Worm (Caenorhabditis elegans): ENCODE results near the gene C46F11.6.

C46F11.6 gene

ce11 chrIII:3630337-3630736, 39.9 kb downstream of the C46F11.6 start, which contains the start of gene mrps-31 (continued):
- TF ChIP-seq swsn-7 (tag; optimal IDR thresholded peaks at IDR 0.05) (peak; percentile 52), hlh-4 (tag; optimal IDR thresholded peaks at IDR 0.05) (no peak), dsc-1 (tag; optimal IDR thresholded peaks at IDR 0.05) (peak; percentile 34), pqm-1 (tag; optimal IDR thresholded peaks at IDR 0.05) (peak; percentile 58), sox-4 (tag; optimal IDR thresholded peaks at IDR 0.05) (no peak), fkh-10 (GFP tag; optimal IDR thresholded peaks at IDR 0.05) (no peak), nhr-85 (tag) (no peak), grh-1 (GFP tag; IDR thresholded peaks at IDR 0.05) (no peak), F16B12.6 (tag; optimal IDR thresholded peaks at IDR 0.05) (peak; percentile 37), ceh-82 (tag; optimal IDR thresholded peaks at IDR 0.05) (peak in 1 of 3 experiments; percentile 71), sptf-1 (tag; optimal IDR thresholded peaks at IDR 0.05) (no peak), fos-1 (tag; optimal IDR thresholded peaks at IDR 0.05) (no peak), unc-98 (GFP tag; IDR thresholded peaks at IDR 0.05) (no peak), mef-2 (tag; optimal IDR thresholded peaks at IDR 0.05) (no peak), nhr-19 (GFP tag; conservative IDR thresholded peaks at IDR 0.05) (peak; percentile 21; the same call in 1 of the 2 replicates), C16A3.4 (tag; optimal IDR thresholded peaks at IDR 0.05) (peak; percentile 42), ceh-8 (GFP tag; optimal IDR thresholded peaks at IDR 0.05) (no peak), ceh-63 (GFP tag; optimal IDR thresholded peaks at IDR 0.05) (no peak), vab-15 (tag; optimal IDR thresholded peaks at IDR 0.05) (no peak), isw-1 (GFP tag; IDR thresholded peaks at IDR 0.05) (no peak), mep-1 (tag; optimal IDR thresholded peaks at IDR 0.05) (peak; percentile 39), C34B4.2 (tag; optimal IDR thresholded peaks at IDR 0.05) (no peak), snpc-4 (tag; optimal IDR thresholded peaks at IDR 0.05) (no peak), alr-1 (tag; optimal IDR thresholded peaks at IDR 0.05; ENCODE audit: borderline replicate concordance) (no peak), nhr-77 (tag; optimal IDR thresholded peaks at IDR 0.05) (peak; percentile 14), ztf-11 (tag; optimal IDR thresholded peaks at IDR 0.05) (no peak), tlp-1 (tag; optimal IDR thresholded peaks at IDR 0.05) (no peak), zip-4 (GFP tag; optimal IDR thresholded peaks at IDR 0.05) (no peak), fkh-8 (tag; optimal IDR thresholded peaks at IDR 0.05) (no peak), nhr-71 (tag; optimal IDR thresholded peaks at IDR 0.05) (peak; percentile 73), aly-2 (tag; optimal IDR thresholded peaks at IDR 0.05) (no peak), nhr-12 (tag; optimal IDR thresholded peaks at IDR 0.05) (no peak)

- TF ChIP-seq efl-1 (optimal IDR thresholded peaks at IDR 0.05) (no peak), efl-1 (GFP tag; optimal IDR thresholded peaks at IDR 0.05 in 1 of 2) (no peak)
Observed at ce11 chrIII:3627042-3627441, 43.2 kb downstream of the C46F11.6 start, which contains the start of gene sel-8. TSS of gene sel-8 (minus strand) at chrIII:3627142.

- TF ChIP-seq lin-14 (GFP tag; optimal IDR thresholded peaks at IDR 0.05) (peak; percentile 43), C04F5.9 (tag; optimal IDR thresholded peaks at IDR 0.05) (no peak), snu-23 (GFP tag; optimal IDR thresholded peaks at IDR 0.05) (peak; percentile 30), blmp-1 (tag; optimal IDR thresholded peaks at IDR 0.05) (peak; percentile 38), nhr-71 (tag; optimal IDR thresholded peaks at IDR 0.05) (peak; percentile 6), mep-1 (tag; optimal IDR thresholded peaks at IDR 0.05) (peak; percentile 48)
Observed at ce11 chrIII:3623772-3624171, 46.5 kb downstream of the C46F11.6 start.

ce11 chrIII:3621211-3621897, 48.9 kb downstream of the C46F11.6 start:
- no peak for TF ChIP-seq lin-15B (tag; optimal IDR thresholded peaks at IDR 0.05)
- TF ChIP-seq lin-13 (GFP tag; optimal IDR thresholded peaks at IDR 0.05) = no peak
- TF ChIP-seq fos-1 (tag; optimal IDR thresholded peaks at IDR 0.05) = no peak
- peak; percentile 58 for TF ChIP-seq nhr-85 (tag)
- peak; percentile 3 for TF ChIP-seq snu-23 (GFP tag; optimal IDR thresholded peaks at IDR 0.05)
- no peak for TF ChIP-seq tbx-2 (tag; optimal IDR thresholded peaks at IDR 0.05)
- no peak for TF ChIP-seq dpl-1 (GFP tag; optimal IDR thresholded peaks at IDR 0.05)
- TF ChIP-seq blmp-1 (tag; optimal IDR thresholded peaks at IDR 0.05) = peak; percentile 51
- no peak for TF ChIP-seq mef-2 (tag; optimal IDR thresholded peaks at IDR 0.05)
- TF ChIP-seq lir-3 (tag; optimal IDR thresholded peaks at IDR 0.05; ENCODE audit: poor library complexity) = no peak
- peak; percentile 25 for TF ChIP-seq lin-14 (GFP tag; optimal IDR thresholded peaks at IDR 0.05)
- TF ChIP-seq ceh-8 (GFP tag; optimal IDR thresholded peaks at IDR 0.05) = no peak
- no peak for TF ChIP-seq efl-1 (optimal IDR thresholded peaks at IDR 0.05)
- peak in 1 of 2 experiments; percentile 27 for TF ChIP-seq efl-1 (GFP tag; optimal IDR thresholded peaks at IDR 0.05 in 1 of 2)

Data from whole organism, L1 larva.